Worm (Caenorhabditis elegans) whole organism, late embryonic: Measurements from ENCODE around the gene ZK829.3.

Experiments used
- C38D4.7 ChIP-seq: fragments of 200-800 bp; sonication (Bioruptor generic); optimal IDR thresholded peaks from 2 replicates; lab custom pipeline; 2018; ENCODE audit warnings: mild to moderate bottlenecking, missing genetic modification characterization, moderate library complexity, missing compliant biosample characterization
- F13H6.1 ChIP-seq: sonication (generic microtip); optimal IDR thresholded peaks from 2 replicates; lab custom pipeline; 2016; ENCODE audit warnings: missing genetic modification characterization, missing compliant biosample characterization
- Y22D7AL.16 ChIP-seq: sonication (generic microtip); optimal IDR thresholded peaks from 2 replicates; lab custom pipeline; 2016; ENCODE audit warnings: missing genetic modification characterization, missing compliant biosample characterization
- ahr-1 ChIP-seq: sonication (generic microtip); optimal IDR thresholded peaks from 2 replicates; lab custom pipeline; 2016; ENCODE audit warnings: missing genetic modification characterization, missing compliant biosample characterization
- ama-1 ChIP-seq: fragments of 150-350 bp; optimal IDR thresholded peaks from 2 replicates; lab custom pipeline; 2014
- ceh-18 ChIP-seq: sonication (generic microtip); optimal IDR thresholded peaks from 2 replicates; lab custom pipeline; 2016; ENCODE audit warnings: missing genetic modification characterization, missing compliant biosample characterization
- ceh-22 ChIP-seq: sonication (generic microtip); optimal IDR thresholded peaks from 2 replicates; lab custom pipeline; 2017; ENCODE audit warnings: missing biosample characterization, missing genetic modification characterization
- ceh-31 ChIP-seq: sonication (generic microtip); optimal IDR thresholded peaks from 2 replicates; lab custom pipeline; 2016; ENCODE audit warnings: missing genetic modification characterization, missing compliant biosample characterization
- ceh-45 ChIP-seq: fragments of 200-800 bp; sonication (Bioruptor generic); IDR thresholded peaks from 2 replicates; pipeline ENCODE4 v1.3.6; 2022; ENCODE audit warnings: missing genetic modification reagents, missing genetic modification characterization, missing compliant biosample characterization
- ceh-9 ChIP-seq: sonication (generic microtip); optimal IDR thresholded peaks from 2 replicates; lab custom pipeline; 2016; ENCODE audit warnings: mild to moderate bottlenecking, missing genetic modification characterization, inconsistent platforms, missing compliant biosample characterization
- dmd-4 ChIP-seq: sonication (generic microtip); optimal IDR thresholded peaks from 2 replicates; lab custom pipeline; 2016; ENCODE audit warnings: borderline replicate concordance, missing genetic modification characterization, missing compliant biosample characterization
- elt-2 ChIP-seq: sonication (generic microtip); optimal IDR thresholded peaks from 2 replicates; lab custom pipeline; 2016; ENCODE audit warnings: missing genetic modification reagents, missing genetic modification characterization, missing compliant biosample characterization
- elt-4 ChIP-seq: sonication (generic microtip); optimal IDR thresholded peaks from 2 replicates; lab custom pipeline; 2016; ENCODE audit warnings: missing genetic modification characterization, missing compliant biosample characterization
- eyg-1 ChIP-seq: sonication (generic microtip); optimal IDR thresholded peaks from 2 replicates; lab custom pipeline; 2016; ENCODE audit warnings: missing genotype, missing genetic modification characterization, missing compliant biosample characterization
- fkh-10 ChIP-seq: fragments of 150-350 bp; optimal IDR thresholded peaks from 2 replicates; lab custom pipeline; 2014; ENCODE audit warnings: missing biosample characterization, missing genetic modification reagents, missing genetic modification characterization
- gmeb-2 ChIP-seq: sonication (generic microtip); optimal IDR thresholded peaks from 2 replicates; lab custom pipeline; 2016; ENCODE audit warnings: missing genetic modification characterization, inconsistent platforms, missing compliant biosample characterization
- hlh-13 ChIP-seq: fragments of 200-800 bp; sonication (Bioruptor generic); optimal IDR thresholded peaks from 2 replicates; lab custom pipeline; 2018; ENCODE audit warnings: mild to moderate bottlenecking, missing genetic modification characterization, missing compliant biosample characterization
- hlh-15 ChIP-seq: sonication (generic microtip); optimal IDR thresholded peaks from 2 replicates; lab custom pipeline; 2016; ENCODE audit warnings: missing genetic modification characterization, missing compliant biosample characterization
- hlh-30 ChIP-seq: sonication (generic microtip); optimal IDR thresholded peaks from 2 replicates; lab custom pipeline; 2017; ENCODE audit warnings: antibody characterized with exemption, missing genetic modification characterization, missing compliant biosample characterization; ENCODE audit not compliant: insufficient read depth
- hlh-8 ChIP-seq: sonication (generic microtip); optimal IDR thresholded peaks from 2 replicates; lab custom pipeline; 2016; ENCODE audit warnings: missing genotype, missing genetic modification characterization, missing compliant biosample characterization
- nhr-232 ChIP-seq: sonication (generic microtip); optimal IDR thresholded peaks from 2 replicates; lab custom pipeline; 2016; ENCODE audit warnings: missing genetic modification characterization, missing compliant biosample characterization
- npax-4 ChIP-seq: sonication (generic microtip); optimal IDR thresholded peaks from 2 replicates; lab custom pipeline; 2016; ENCODE audit warnings: missing genetic modification characterization, missing compliant biosample characterization
- pag-3 ChIP-seq: sonication (generic microtip); optimal IDR thresholded peaks from 2 replicates; lab custom pipeline; 2016; ENCODE audit warnings: missing compliant biosample characterization, missing genetic modification characterization, borderline replicate concordance
- pat-9 ChIP-seq: fragments of 200-800 bp; sonication (Bioruptor generic); optimal IDR thresholded peaks from 2 replicates; lab custom pipeline; 2018; ENCODE audit warnings: mild to moderate bottlenecking, missing genetic modification characterization, moderate library complexity, missing compliant biosample characterization
- pax-1 ChIP-seq: fragments of 150-350 bp; optimal IDR thresholded peaks from 2 replicates; lab custom pipeline; 2014; ENCODE audit warnings: missing biosample characterization, missing genetic modification characterization
- pha-2 ChIP-seq: sonication (generic microtip); optimal IDR thresholded peaks from 2 replicates; lab custom pipeline; 2017; ENCODE audit warnings: mild to moderate bottlenecking, missing genetic modification characterization, missing compliant biosample characterization
- pqm-1 ChIP-seq: sonication (generic microtip); optimal IDR thresholded peaks from 2 replicates; lab custom pipeline; 2016; ENCODE audit warnings: missing genetic modification characterization, missing compliant biosample characterization
- rnt-1 ChIP-seq: sonication (generic microtip); optimal IDR thresholded peaks from 2 replicates; lab custom pipeline; 2016; ENCODE audit warnings: missing genetic modification characterization, missing compliant biosample characterization
- sox-2 ChIP-seq: fragments of 200-800 bp; sonication (Bioruptor generic); IDR thresholded peaks from 2 replicates; pipeline ENCODE4 v1.3.6; 2022; ENCODE audit warnings: missing genetic modification reagents, missing genetic modification characterization, missing compliant biosample characterization
- sox-4 ChIP-seq: sonication (generic microtip); optimal IDR thresholded peaks from 2 replicates; lab custom pipeline; 2017; ENCODE audit warnings: mild to moderate bottlenecking, missing genetic modification characterization, inconsistent platforms, missing compliant biosample characterization
- syd-9 ChIP-seq: sonication (generic microtip); optimal IDR thresholded peaks from 2 replicates; lab custom pipeline; 2016; ENCODE audit warnings: mild to moderate bottlenecking, missing genetic modification characterization, moderate library complexity, missing compliant biosample characterization
- ttx-3 ChIP-seq: sonication (generic microtip); optimal IDR thresholded peaks from 2 replicates; lab custom pipeline; 2016; ENCODE audit warnings: missing genetic modification reagents, missing genetic modification characterization, missing compliant biosample characterization
- unc-3 ChIP-seq, 2 experiments: fragments of 200-800 bp in 1 of 2; sonication (Bioruptor generic) in 1 of 2; sonication (generic microtip) in 1 of 2; conservative IDR thresholded peaks in 1 of 2; optimal IDR thresholded peaks in 1 of 2; 2 replicates each; pipeline versions ENCODE4 v1.3.6 to Lab custom; 2016 to 2022; ENCODE audit warnings: missing compliant biosample characterization in 2 of 2, missing genetic modification characterization in 2 of 2, missing genetic modification reagents in 1 of 2
- unc-86 ChIP-seq: sonication (generic microtip); optimal IDR thresholded peaks from 2 replicates; lab custom pipeline; 2016; ENCODE audit warnings: missing genetic modification characterization, missing compliant biosample characterization
- zip-5 ChIP-seq: sonication (generic microtip); optimal IDR thresholded peaks from 2 replicates; lab custom pipeline; 2016; ENCODE audit warnings: missing genetic modification characterization, missing compliant biosample characterization

ZK829.3 gene

DNA sequence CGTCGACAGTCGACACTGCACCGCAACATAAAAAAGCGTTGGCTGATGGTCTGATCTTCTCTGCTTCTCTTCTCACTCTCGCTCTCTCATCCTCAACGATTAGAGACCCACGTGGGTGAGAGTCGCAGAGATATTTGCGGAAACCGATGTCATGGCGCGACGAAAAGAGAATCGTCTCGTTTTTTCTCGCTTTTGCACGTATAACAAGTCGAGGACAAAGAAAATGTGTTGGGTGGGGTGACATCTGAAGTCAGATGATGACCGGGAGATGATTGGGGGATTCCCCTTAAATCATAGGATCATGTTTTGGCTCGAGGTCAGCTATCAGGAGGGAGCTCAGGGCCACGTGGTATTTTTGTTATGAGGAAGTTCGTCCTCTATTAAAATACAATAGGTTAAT, 10.9 kb upstream of the ZK829.3 start (continued):
- TF ChIP-seq fkh-10 (GFP tag; lab: Kevin White, UChicago) (no peak), hlh-13 (GFP tag; lab: Kevin White, UChicago) (no peak), hlh-30 (tag; lab: Kevin White, UChicago) (peak; percentile 68), unc-86 (tag; lab: Kevin White, UChicago) (no peak)

DNA sequence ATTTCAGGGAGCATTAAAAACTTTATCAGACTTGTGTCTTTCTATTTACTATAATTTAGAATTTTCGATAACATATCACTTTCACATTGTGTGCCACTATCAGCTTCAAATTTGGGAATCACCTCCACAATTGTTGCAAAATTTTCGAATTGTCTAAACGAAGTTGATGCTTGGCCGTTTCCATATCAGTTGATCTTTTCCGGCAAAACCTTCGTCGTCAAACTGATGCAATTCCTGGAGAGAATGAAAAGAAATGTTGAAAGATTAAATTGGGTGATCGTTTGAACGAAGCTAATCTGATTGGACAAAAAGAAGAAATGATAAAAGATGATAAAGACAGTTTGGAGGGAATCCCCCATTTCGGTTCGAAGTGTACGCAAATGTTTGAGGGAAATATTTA, 10.1 kb upstream of the ZK829.3 start:
- TF ChIP-seq ahr-1 (tag; lab: Kevin White, UChicago) (no peak), dmd-4 (tag; lab: Kevin White, UChicago) (no peak), zip-5 (tag; lab: Kevin White, UChicago) (no peak), ttx-3 (tag; lab: Kevin White, UChicago) (no peak), rnt-1 (tag; lab: Kevin White, UChicago) (no peak), Y22D7AL.16 (no peak), npax-4 (tag; lab: Kevin White, UChicago) (no peak), hlh-30 (tag; lab: Kevin White, UChicago) (no peak), pha-2 (tag; lab: Kevin White, UChicago) (no peak), pag-3 (no peak), hlh-13 (GFP tag; lab: Kevin White, UChicago) (no peak)

DNA sequence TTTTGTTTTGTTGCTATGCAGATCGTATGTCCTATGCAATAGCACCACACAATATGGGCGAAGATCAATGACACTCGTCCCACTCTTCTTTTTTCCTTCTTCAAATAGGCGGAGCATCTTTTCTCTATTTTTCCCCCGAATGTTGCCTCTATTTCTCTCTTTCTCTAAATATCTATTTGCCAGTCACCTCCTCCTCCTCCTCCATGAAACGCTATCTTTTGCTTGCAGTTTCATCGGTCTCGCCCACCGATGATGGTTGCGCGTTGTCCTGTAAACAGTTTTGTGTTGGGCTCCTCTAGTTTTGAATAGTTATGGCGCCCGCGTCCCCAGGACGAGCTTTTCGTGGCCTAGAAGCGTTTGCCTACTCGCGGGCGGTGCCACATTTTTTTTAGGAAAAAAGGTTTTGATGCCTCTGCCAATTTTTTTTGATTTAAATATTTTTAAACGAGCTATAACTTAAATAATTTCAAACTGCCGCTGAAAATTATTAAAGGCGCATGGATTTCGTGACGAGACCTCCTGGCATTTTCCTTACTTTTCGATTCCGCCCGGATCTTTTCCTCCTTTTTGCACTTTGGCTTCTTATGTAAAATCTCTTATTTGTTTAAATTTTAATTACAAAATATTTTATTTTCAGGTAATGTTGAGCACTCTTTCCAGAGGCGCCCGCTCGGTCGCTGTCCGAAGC, 7.2 kb upstream of the ZK829.3 start, which contains the start of gene gdh-1:
Gene gdh-1, plus strand, starts transcription at position 638 of the 688 bp plus-strand sequence.
- TF ChIP-seq gmeb-2 (tag; lab: Kevin White, UChicago) (no peak), F13H6.1 (tag; lab: Kevin White, UChicago) (no peak), ceh-45 (GFP tag; lab: Robert Waterston, UW) (no peak), ceh-18 (tag; lab: Kevin White, UChicago) (peak; percentile 10), sox-2 (GFP tag; lab: Robert Waterston, UW) (no peak)

DNA sequence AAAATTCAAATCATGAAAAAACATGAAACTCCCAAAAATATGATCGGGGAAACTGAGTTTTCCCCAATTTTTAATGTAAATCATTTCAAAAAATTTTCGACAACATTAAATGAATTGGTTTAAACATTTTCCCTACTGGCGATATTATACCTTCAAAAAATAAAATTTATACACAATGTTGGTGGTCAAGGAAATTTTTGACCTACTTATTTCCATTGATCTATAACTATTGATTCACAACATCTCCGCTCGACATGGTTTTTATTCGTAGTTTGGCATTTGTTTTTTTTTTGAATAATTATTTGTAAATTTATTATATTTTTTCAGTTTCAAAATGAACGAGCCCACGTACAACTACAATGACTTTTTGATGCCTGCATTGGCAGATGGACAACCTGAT, 4.7 kb upstream of the ZK829.3 start, which contains the start of gene tbx-36:
Gene tbx-36, plus strand, starts transcription at position 301 of the 400 bp plus-strand sequence.
- no peak for TF ChIP-seq eyg-1 (tag; lab: Kevin White, UChicago)
- TF ChIP-seq hlh-15 (tag; lab: Kevin White, UChicago), result no peak
- TF ChIP-seq pqm-1 (tag; lab: Kevin White, UChicago), result no peak
- no peak for TF ChIP-seq rnt-1 (tag; lab: Kevin White, UChicago)
- no peak for TF ChIP-seq elt-2 (tag; lab: Kevin White, UChicago)
- TF ChIP-seq C38D4.7 (GFP tag; lab: Kevin White, UChicago), result no peak
- no peak for TF ChIP-seq ama-1
- TF ChIP-seq Y22D7AL.16, result no peak
- no peak for TF ChIP-seq unc-3 (GFP tag; conservative IDR thresholded peaks at IDR 0.05; lab: Robert Waterston, UW)
- TF ChIP-seq unc-3 (tag; optimal IDR thresholded peaks at IDR 0.05; lab: Kevin White, UChicago), result no peak
- no peak for TF ChIP-seq syd-9 (tag; lab: Kevin White, UChicago)
- TF ChIP-seq ceh-18 (tag; lab: Kevin White, UChicago), result no peak
- no peak for TF ChIP-seq elt-4

DNA sequence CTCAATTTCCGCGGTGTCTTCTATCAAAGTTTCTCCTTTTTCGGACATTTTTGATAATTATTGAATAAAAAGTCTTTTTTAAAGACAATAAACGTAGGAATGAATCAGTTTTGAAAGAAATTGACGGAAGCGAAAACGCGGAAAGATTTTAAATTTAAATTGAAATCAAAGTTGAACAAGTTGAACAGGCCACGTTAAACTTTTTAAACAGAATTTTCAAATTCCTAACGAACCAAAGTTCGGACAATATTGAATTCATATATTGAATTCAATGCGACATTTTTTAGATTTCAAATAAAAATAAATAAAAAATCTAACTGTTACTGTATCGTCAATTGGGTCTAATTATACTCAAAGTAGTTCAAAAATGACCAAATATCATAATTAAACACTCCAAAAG, 4.2 kb upstream of the ZK829.3 start, which contains the start of gene hdl-1:
Gene hdl-1, minus strand, starts transcription at position 101 of the 400 bp plus-strand sequence.
- TF ChIP-seq ceh-31 (tag; lab: Kevin White, UChicago) (no peak), ttx-3 (tag; lab: Kevin White, UChicago) (no peak), ceh-18 (tag; lab: Kevin White, UChicago) (no peak), hlh-8 (tag; lab: Kevin White, UChicago) (no peak), ceh-22 (tag; lab: Kevin White, UChicago) (no peak), pax-1 (no peak), ceh-9 (no peak), fkh-10 (GFP tag; lab: Kevin White, UChicago) (no peak), hlh-13 (GFP tag; lab: Kevin White, UChicago) (no peak), pat-9 (tag; lab: Kevin White, UChicago) (no peak), sox-4 (tag; lab: Kevin White, UChicago) (no peak), nhr-232 (tag; lab: Kevin White, UChicago) (no peak), eyg-1 (tag; lab: Kevin White, UChicago) (no peak), unc-3 (GFP tag; conservative IDR thresholded peaks at IDR 0.05; lab: Robert Waterston, UW) (no peak), unc-3 (tag; optimal IDR thresholded peaks at IDR 0.05; lab: Kevin White, UChicago) (no peak), pqm-1 (tag; lab: Kevin White, UChicago) (no peak)
- TF ChIP-seq, all 69 proteins: peak for 0
